Fruit fly (Drosophila melanogaster): Measurements from ENCODE around the gene CG3386.

CG3386 gene

DNA sequence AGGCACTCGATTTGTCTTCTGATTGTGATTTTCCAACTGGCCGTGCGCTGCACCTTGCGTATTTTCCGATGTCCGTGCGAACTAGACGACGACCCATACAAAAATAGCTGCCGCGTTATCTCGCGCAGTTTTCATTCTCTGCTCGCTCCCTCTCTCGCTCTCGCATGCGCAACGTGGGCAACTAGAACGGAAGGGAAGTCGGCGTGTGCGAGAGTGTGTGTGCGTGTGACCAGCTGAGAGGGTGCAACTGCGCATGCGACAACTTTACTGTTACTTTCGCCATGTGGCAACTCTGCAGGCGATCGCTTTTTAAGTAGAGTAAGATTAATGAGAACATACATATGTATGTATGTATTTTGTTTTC is 3.2 kb upstream of the CG3386 start, which contains the start of gene ebd1 (continued):
- no peak for TF ChIP-seq CG10274 (GFP tag; optimal IDR thresholded peaks at IDR 0.05)
- TF ChIP-seq CG30020 (tag; optimal IDR thresholded peaks at IDR 0.05), result no peak
- no peak for TF ChIP-seq dimm (GFP tag; IDR thresholded peaks at IDR 0.05)
- no peak for TF ChIP-seq HmgD (GFP tag; optimal IDR thresholded peaks at IDR 0.05)
- TF ChIP-seq CG7839 (tag; optimal IDR thresholded peaks at IDR 0.05), result no peak
- no peak for TF ChIP-seq tap (tag; optimal IDR thresholded peaks at IDR 0.05)
- no peak for TF ChIP-seq toy (GFP tag; IDR thresholded peaks at IDR 0.05)
- no peak for TF ChIP-seq NFAT (GFP tag; IDR thresholded peaks at IDR 0.05)
- no peak for TF ChIP-seq Hey (tag; optimal IDR thresholded peaks at IDR 0.05)
- no peak for TF ChIP-seq CG9797 (GFP tag; optimal IDR thresholded peaks at IDR 0.05)
- no peak for TF ChIP-seq CG15011 (GFP tag; optimal IDR thresholded peaks at IDR 0.05)
- TF ChIP-seq CG11398 (GFP tag; optimal IDR thresholded peaks at IDR 0.05), result no peak
- TF ChIP-seq CG17186 (GFP tag; optimal IDR thresholded peaks at IDR 0.05), result peak; percentile 37
- no peak for TF ChIP-seq pb (GFP tag; optimal IDR thresholded peaks at IDR 0.05)
- TF ChIP-seq Sin3A (optimal IDR thresholded peaks at IDR 0.05), result no peak
- TF ChIP-seq Sry-δ (GFP tag; optimal IDR thresholded peaks at IDR 0.05), result no peak
- TF ChIP-seq Ravus (GFP tag; IDR thresholded peaks at IDR 0.05), result no peak
- TF ChIP-seq Dip3 (GFP tag; optimal IDR thresholded peaks at IDR 0.05), result no peak
- no peak for TF ChIP-seq CG4820 (GFP tag; optimal IDR thresholded peaks at IDR 0.05)
- peak; percentile 43 for TF ChIP-seq CG8924 (tag; optimal IDR thresholded peaks at IDR 0.05)
- no peak for TF ChIP-seq CG4424 (GFP tag; optimal IDR thresholded peaks at IDR 0.05)
- TF ChIP-seq tup (GFP tag; optimal IDR thresholded peaks at IDR 0.05), result no peak
- no peak for TF ChIP-seq CG11695 (GFP tag; IDR thresholded peaks at IDR 0.05)
- no peak for TF ChIP-seq sob (GFP tag; IDR thresholded peaks at IDR 0.05)
- no peak for TF ChIP-seq CG18262 (tag; optimal IDR thresholded peaks at IDR 0.05)
- TF ChIP-seq pros (GFP tag; optimal IDR thresholded peaks at IDR 0.05), result peak; percentile 28
- no peak for TF ChIP-seq CG16779 (GFP tag; IDR thresholded peaks at IDR 0.05)
- TF ChIP-seq CG14014 (GFP tag; IDR thresholded peaks at IDR 0.05), result no peak
- TF ChIP-seq MTF-1 (GFP tag; optimal IDR thresholded peaks at IDR 0.05; ENCODE audit: borderline replicate concordance), result no peak
- TF ChIP-seq CG9876 (GFP tag; optimal IDR thresholded peaks at IDR 0.05), result no peak
- TF ChIP-seq ase (GFP tag; IDR thresholded peaks at IDR 0.05), result no peak
- TF ChIP-seq dm (GFP tag; optimal IDR thresholded peaks at IDR 0.05), result peak; percentile 79
- TF ChIP-seq ac (GFP tag; optimal IDR thresholded peaks at IDR 0.05), result no peak
- peak; percentile 97 for TF ChIP-seq ewg (GFP tag; optimal IDR thresholded peaks at IDR 0.05)
- no peak for TF ChIP-seq rib (GFP tag; IDR thresholded peaks at IDR 0.05)
- no peak for TF ChIP-seq CG34422 (GFP tag; IDR thresholded peaks at IDR 0.05)
- TF ChIP-seq sens-2 (GFP tag; IDR thresholded peaks at IDR 0.05), result no peak
- TF ChIP-seq fd64A (GFP tag; optimal IDR thresholded peaks at IDR 0.05), result peak; percentile 19
- no peak for TF ChIP-seq Neu2 (GFP tag; optimal IDR thresholded peaks at IDR 0.05; ENCODE audit: borderline replicate concordance)
- TF ChIP-seq CG12299 (tag; optimal IDR thresholded peaks at IDR 0.05), result no peak
- TF ChIP-seq CG8388 (GFP tag; optimal IDR thresholded peaks at IDR 0.05), result no peak
- TF ChIP-seq gsb (GFP tag; IDR thresholded peaks at IDR 0.05), result no peak
- no peak for TF ChIP-seq CG10565 (GFP tag; optimal IDR thresholded peaks at IDR 0.05)
- no peak for TF ChIP-seq CG6683 (GFP tag; optimal IDR thresholded peaks at IDR 0.05)
- no peak for TF ChIP-seq maf-S (GFP tag; optimal IDR thresholded peaks at IDR 0.05)
- TF ChIP-seq CG31365 (tag; optimal IDR thresholded peaks at IDR 0.05), result no peak
- TF ChIP-seq Dref (GFP tag; IDR thresholded peaks at IDR 0.05), result no peak
- TF ChIP-seq Bteb2 (GFP tag; optimal IDR thresholded peaks at IDR 0.05), result no peak
- no peak for TF ChIP-seq CG33213 (GFP tag; optimal IDR thresholded peaks at IDR 0.05)
- no peak for TF ChIP-seq chif (GFP tag; optimal IDR thresholded peaks at IDR 0.05)
- no peak for TF ChIP-seq sqz (GFP tag; optimal IDR thresholded peaks at IDR 0.05)
- TF ChIP-seq CG7357 (GFP tag; IDR thresholded peaks at IDR 0.05), result no peak
- no peak for TF ChIP-seq cato (GFP tag; optimal IDR thresholded peaks at IDR 0.05; ENCODE audit: borderline replicate concordance)
